Fruit fly (Drosophila melanogaster) ovary, adult (tissue): ENCODE measurements around the gene obst-A.
A peak's percentile ranks its signal among the peaks of the same experiment; 100 is the strongest.
"Not testable (repeated sequence)": the region's sequence is repeated elsewhere in the genome, so short reads cannot be mapped to it uniquely, and the experiment has no call there.

Experiments
- CG17801 ChIP-seq: fragments of 200-800 bp; optimal IDR thresholded peaks from 2 replicates; lab custom pipeline; 2019; ENCODE audit warnings: missing biosample characterization, mild to moderate bottlenecking, missing genetic modification characterization, moderate library complexity; ENCODE audit not compliant: partially characterized antibody

Gene obst-A

DNA sequence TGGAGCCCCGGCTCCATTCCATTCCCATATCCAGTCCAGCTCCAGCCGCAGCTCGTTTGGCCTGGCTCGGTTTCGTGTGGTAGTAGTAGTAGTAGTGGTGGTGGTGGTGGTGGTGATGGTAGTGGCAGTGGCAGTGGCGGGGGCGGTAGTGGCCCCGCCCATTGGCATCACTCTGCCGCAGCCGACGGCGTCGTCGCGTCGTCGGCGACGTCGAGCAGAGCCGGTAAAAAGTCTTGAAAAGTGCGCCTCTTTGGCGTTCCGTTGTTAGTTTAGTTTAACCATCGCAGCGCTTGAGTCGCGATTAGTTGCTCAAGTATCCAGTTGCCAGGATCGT is at the start of gene obst-A:
obst-A (plus strand) TSS at position 248 of the 334 bp plus-strand sequence.
- TF ChIP-seq CG17801: no peak

DNA sequence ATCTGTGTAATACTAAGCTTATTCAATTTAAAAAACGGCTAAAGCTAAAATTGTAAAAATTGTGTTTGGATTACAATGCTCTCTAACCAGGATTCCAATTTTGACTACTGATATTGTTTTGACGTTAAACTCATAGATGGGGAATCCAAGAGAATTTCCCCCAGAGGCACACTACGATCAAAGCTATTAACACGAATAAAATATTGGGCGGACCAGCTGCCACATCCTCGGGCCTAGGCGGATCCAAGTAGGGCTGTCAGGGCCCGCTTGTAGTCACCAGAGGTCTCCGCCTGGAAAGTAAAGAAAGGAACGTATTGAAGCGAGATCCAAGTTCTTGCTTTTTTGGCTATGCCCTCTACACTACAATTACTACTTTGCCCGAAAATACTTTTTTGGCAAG is 45.5 kb upstream of the obst-A start, which contains the start of gene Sdic3:
Sdic3 (minus strand) TSS at position 101 of the 400 bp plus-strand sequence.
- not testable (repeated sequence) for TF ChIP-seq CG17801

DNA sequence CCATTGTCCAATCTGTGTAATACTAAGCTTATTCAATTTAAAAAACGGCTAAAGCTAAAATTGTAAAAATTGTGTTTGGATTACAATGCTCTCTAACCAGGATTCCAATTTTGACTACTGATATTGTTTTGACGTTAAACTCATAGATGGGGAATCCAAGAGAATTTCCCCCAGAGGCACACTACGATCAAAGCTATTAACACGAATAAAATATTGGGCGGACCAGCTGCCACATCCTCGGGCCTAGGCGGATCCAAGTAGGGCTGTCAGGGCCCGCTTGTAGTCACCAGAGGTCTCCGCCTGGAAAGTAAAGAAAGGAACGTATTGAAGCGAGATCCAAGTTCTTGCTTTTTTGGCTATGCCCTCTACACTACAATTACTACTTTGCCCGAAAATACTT is 37.8 kb upstream of the obst-A start, which contains the start of gene SdicA:
SdicA (minus strand) TSS at position 101 of the 400 bp plus-strand sequence.
- not testable (repeated sequence) for TF ChIP-seq CG17801

DNA sequence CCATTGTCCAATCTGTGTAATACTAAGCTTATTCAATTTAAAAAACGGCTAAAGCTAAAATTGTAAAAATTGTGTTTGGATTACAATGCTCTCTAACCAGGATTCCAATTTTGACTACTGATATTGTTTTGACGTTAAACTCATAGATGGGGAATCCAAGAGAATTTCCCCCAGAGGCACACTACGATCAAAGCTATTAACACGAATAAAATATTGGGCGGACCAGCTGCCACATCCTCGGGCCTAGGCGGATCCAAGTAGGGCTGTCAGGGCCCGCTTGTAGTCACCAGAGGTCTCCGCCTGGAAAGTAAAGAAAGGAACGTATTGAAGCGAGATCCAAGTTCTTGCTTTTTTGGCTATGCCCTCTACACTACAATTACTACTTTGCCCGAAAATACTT is 30.2 kb upstream of the obst-A start, which contains the start of gene SdicB:
SdicB (minus strand) TSS at position 101 of the 400 bp plus-strand sequence.
- not testable (repeated sequence) for TF ChIP-seq CG17801

DNA sequence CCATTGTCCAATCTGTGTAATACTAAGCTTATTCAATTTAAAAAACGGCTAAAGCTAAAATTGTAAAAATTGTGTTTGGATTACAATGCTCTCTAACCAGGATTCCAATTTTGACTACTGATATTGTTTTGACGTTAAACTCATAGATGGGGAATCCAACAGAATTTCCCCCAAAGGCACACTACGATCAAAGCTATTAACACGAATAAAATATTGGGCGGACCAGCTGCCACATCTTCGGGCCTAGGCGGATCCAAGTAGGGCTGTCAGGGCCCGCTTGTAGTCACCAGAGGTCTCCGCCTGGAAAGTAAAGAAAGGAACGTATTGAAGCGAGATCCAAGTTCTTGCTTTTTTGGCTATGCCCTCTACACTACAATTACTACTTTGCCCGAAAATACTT is 22.5 kb upstream of the obst-A start, which contains the start of gene SdicC:
SdicC (minus strand) TSS at position 101 of the 400 bp plus-strand sequence.
- not testable (repeated sequence) for TF ChIP-seq CG17801

DNA sequence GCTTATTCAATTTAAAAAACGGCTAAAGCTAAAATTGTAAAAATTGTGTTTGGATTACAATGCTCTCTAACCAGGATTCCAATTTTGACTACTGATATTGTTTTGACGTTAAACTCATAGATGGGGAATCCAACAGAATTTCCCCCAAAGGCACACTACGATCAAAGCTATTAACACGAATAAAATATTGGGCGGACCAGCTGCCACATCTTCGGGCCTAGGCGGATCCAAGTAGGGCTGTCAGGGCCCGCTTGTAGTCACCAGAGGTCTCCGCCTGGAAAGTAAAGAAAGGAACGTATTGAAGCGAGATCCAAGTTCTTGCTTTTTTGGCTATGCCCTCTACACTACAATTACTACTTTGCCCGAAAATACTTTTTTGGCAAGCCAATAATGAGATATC is 14.7 kb upstream of the obst-A start, which contains the start of gene Sdic4:
Sdic4 (minus strand) TSS at position 101 of the 400 bp plus-strand sequence.
- not testable (repeated sequence) for TF ChIP-seq CG17801

DNA sequence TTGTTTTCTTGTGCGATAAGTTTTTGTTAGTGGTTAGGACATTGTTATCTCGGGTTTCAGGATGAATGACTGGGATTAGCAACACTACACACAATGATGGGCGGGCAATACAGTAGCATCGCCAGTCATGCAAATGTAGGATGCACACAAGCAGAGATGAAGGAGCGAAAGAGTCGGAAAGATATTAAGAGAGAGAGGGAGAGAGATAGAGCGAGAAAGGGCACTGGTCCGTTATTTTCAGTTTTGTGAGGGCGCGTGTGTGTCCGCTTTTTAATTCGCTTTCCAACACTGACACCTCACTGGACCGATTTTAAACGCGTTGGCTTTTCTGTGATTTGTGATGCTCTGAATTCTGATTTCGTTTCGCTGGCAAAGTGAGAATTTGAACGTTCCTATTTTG is 8.0 kb upstream of the obst-A start:
- TF ChIP-seq CG17801: no peak

DNA sequence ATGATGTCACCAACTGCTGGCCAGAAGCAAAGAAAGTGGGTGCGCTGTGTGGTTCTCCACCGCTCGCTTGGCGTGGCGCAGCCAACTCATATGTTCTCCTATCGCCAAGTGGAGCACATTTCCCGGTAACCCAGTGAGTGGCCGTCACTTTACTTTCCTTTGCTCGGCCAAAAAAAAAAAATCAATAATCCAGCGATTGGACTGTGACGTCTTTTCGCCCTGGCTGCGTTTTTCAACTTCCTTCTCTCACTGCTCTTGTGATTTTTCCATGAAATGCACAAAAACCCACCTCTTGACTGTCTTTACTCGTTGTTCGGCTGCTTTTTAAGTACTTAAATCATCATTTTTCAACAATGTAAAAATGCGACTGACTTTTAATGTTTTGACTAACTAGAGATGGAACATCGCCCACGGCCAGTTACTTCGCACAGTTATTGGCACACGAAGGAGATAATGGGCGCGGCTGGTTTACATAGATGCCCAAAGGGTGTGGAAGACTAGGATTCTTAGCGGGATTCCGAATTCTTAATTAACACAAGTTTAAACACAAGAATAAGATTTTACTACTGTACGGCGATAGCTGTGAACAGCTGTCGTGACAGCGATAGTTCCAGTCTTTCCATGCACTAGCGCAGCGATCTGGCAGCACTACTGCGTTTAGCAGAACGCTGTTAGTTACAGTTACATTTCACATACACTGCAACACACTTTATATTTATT is 3.7 kb upstream of the obst-A start, which contains the start of gene sw:
sw (minus strand) TSS at position 589 of the 720 bp plus-strand sequence.
- peak; percentile 49 for TF ChIP-seq CG17801

DNA sequence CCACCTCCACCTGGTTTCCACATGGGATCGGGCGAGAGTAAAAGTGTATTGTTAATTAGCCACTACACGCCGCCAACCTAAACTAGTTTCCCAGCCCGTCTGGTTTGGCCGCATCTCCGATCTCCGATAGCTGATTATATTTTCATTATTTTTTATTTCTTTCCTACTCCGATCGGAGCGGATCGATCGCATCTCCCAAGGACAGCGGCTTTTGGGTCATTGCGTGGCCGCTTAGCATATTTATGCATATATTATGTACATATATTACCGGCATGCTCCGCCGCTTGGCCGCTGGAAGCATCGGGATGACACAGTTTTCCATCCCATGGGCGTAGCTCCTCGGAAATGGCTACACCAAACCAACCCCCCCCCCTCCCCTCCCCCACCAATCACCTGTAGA is 1.7 kb upstream of the obst-A start:
- TF ChIP-seq CG17801: no peak

DNA sequence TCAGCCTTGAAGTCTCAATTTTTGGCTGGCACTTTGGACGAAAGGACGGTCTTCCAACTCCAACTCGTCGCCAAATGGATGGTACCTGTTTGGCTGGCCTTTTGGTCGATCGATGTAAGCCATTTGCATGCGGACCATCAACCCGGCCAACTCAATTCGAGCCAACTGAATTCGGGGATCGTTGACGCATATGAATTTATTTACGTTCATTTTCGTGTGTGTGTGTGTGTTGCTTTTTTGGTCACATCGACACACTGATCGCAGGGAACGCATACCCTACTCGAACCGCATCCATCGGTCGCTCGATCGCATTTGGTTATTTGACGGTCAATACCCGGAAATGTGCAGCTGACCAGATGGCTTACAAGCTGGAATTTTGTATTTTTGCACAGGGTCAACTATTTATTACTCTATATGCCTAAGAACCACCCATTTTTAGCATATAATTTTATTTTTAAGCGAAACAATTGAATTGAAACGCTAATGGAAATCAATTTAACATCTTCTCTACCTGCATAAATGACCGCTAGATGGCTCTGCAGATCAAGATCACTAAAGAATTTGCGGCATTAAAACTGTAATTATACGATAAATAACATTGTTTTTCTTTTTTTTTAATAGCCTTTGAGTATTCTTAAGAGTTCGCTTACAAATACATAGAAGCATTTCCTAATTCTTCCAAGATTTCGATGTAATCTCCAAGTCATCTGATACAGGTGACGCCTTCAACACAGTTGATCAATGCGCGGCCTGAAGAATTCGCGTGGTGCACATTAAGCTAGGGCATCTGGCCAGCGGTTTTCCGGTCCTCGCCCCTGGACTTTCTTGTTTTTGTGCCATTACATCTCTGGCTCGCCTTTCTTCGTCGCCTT is 683 bp upstream of the obst-A start:
- TF ChIP-seq CG17801: no peak

DNA sequence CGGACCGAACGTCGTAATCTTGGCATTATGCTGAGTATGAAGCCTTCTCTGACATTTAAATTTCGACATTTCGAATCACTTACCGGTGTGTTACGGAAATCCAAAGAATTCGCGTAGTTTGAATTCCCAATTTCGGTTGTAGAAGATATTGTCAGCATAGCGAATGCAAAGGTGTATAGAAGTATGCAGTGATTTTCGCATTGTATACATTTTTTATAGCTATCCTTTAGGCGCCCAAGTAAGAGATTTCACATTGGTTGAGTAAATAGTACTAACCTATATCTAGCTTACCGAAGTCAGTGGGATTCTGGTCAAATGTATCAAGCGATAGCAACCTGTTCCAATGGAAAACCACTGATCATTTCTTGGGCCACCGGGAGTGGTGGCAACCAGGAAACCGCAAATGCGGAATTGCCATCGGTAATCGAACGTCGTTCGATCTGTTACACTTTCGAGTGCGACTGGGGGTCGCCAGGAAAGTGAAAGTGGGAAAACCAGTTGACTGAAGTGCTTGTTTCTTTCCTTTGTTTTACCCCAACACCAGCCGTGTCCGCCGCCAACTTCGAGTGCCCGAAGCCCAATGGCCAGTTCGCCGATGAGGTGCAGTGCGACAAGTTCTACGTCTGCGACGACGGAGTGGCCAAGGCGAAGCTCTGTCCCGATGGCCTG is 997 bp downstream of the obst-A start:
- no peak for TF ChIP-seq CG17801

DNA sequence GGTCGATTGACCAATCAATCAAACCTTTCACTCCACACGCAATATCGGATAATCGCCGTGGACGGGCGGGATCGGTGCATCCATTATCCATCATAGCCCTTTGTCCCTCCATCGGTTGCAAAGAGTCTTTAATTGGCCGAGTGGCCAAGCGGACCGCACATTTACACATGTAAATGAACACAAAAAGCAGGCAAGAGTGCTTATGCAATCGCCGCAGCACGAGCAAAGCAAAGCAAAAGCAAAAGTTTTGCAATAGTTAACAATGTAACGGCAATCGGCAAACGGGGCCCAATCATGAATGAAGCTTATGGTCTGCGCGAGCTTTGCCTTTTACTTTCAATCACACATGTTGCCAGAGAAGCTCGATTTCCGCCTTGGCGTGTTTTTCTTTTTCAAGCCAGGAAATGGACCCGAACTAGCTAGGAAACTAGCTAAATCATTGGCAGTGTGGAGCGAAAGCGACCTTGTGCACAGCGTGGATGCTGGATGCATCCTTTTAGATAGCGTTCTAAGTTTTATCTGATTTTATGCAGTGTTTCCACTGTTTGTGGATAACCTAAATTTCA is 3.7 kb downstream of the obst-A start:
- TF ChIP-seq CG17801: no peak

DNA sequence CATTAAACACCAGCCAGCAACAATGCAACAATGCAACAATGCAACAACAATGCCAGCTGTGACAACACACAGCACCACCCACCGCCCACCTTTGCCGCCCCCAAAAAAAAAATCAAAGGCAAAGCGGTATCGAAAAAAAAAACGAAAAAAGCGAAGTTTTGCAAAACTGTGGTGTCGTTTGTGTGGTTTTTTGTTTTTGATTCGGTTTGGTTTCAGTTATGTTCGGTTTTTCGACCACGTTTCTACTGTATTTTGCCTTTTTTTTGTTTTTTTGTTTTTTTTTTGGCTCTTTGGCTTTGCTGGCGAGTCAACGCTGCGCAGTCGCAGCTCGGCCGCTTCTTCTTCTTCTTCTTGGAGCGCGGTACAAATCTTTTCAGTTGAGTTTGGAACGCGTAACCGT is 4.6 kb downstream of the obst-A start, which contains the start of gene Peritrophin-A:
Peritrophin-A (plus strand) TSS at position 370 of the 400 bp plus-strand sequence.
- TF ChIP-seq CG17801: no peak

DNA sequence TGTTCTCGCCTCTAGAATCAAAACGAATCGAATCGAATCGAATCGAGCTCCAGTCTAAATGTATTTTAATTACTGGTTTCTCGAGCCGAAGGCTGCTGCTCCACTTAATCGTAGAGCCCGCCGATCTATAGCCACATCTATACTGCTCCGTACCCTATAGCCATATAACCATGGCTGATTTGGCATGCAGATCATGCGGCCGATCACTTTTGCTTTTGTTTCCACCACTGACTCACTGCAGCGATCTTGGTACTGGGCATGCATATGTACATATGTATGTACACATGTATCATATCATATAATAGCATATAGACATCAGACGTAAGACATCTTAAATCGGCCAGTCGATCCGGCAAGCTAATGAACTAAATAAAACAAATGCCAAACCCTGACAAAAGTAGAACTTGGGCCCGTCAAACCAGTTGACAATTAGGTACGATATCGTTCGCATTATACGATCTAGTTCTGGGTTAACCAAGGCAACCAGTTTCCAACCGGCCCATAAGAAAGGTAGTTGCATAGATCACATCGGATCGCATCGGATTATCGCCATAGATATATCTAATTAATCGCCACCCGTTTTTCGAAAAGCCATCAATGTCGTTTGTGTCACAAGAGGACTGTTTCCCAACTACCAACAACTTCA is 5.7 kb downstream of the obst-A start:
- TF ChIP-seq CG17801: no peak

DNA sequence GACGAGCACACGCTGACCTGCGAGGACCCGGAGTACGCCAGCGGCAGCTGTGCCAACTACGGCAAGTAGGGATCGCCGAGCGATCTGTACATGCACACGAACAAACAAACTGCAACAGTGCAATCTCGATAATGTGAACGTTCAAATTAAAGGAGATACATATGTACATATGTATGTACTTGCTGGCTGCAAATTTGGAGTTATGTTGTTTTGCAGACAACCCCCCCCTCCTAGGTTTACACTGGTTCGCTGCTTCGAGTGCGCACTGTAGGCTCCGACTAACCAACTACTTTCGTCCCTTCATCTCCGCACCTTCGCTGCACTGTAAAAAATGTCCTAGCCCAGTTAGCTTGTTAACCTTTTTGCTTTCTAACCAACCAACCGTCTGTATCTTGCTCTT is 8.1 kb downstream of the obst-A start:
- TF ChIP-seq CG17801: no peak

DNA sequence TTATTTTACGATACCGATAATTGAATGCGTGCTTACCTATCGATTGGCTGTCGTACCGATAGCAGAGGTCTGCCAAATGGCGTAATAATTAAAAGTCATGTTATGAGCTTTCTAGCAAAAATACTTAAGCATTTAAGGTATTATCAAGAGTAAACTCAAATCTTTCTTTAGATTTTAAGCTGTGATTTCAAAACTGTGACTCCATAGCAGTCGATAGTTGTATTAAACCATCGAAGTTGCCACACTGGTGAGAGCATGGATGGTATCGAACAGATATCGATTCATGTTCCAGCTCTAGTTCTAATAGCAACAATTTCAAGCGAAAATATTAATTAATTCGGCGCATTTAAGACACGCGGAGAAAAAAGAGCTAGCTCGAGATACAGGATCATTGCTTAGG is 11.4 kb downstream of the obst-A start, which contains the start of the genes CG17068 and Rab10:
CG17068 (minus strand) TSS at position 25 of the 400 bp plus-strand sequence.
Rab10 (plus strand) TSS at position 270 of the 400 bp plus-strand sequence.
- TF ChIP-seq CG17801: no peak
